Fruit fly (Drosophila melanogaster) whole organism, adult: ENCODE results near the gene eIF4H2.

Experiments
- CG12768 ChIP-seq: fragments of 200-800 bp; sonication (Bioruptor generic); optimal IDR thresholded peaks from 2 replicates; lab custom pipeline; 2017; ENCODE audit warnings: missing biosample characterization, missing genetic modification characterization, mild to moderate bottlenecking, moderate library complexity, missing genetic modification reagents
- CG1620 ChIP-seq: fragments of 200-800 bp; sonication (Bioruptor generic); optimal IDR thresholded peaks from 2 replicates; lab custom pipeline; 2016; ENCODE audit warnings: missing biosample characterization, missing genetic modification characterization
- CG33017 ChIP-seq: fragments of 200-800 bp; sonication (Bioruptor generic); optimal IDR thresholded peaks from 2 replicates; lab custom pipeline; 2018; ENCODE audit warnings: missing biosample characterization, mild to moderate bottlenecking, missing genetic modification characterization, moderate library complexity
- Mnt ChIP-seq: fragments of 200-800 bp; sonication (Bioruptor generic); optimal IDR thresholded peaks from 2 replicates; lab custom pipeline; 2016; ENCODE audit warnings: missing biosample characterization, mild to moderate bottlenecking, missing genetic modification characterization
- kay ChIP-seq: fragments of 200-800 bp; sonication (Bioruptor generic); peaks from one replicate; lab custom pipeline; 2016; ENCODE audit warnings: missing biosample characterization, missing genetic modification characterization, borderline replicate concordance

- no peak for TF ChIP-seq kay (GFP tag; lab: Kevin White, UChicago)
- no peak for TF ChIP-seq CG33017 (tag; lab: Kevin White, UChicago)
- no peak for TF ChIP-seq CG1620 (GFP tag; lab: Kevin White, UChicago)
- TF ChIP-seq CG12768 = no peak
- TF ChIP-seq Mnt (GFP tag; lab: Kevin White, UChicago) = no peak
Observed at dm6 chr3R:30729013-30729412, 3.1 kb downstream of the eIF4H2 start.
